Worm (Caenorhabditis elegans) whole organism, mixed stage, embryonic: ENCODE results near the gene mam-7.

ENCODE experiments used
- blmp-1 ChIP-seq: fragments of 150-350 bp; optimal IDR thresholded peaks from 2 replicates; lab custom pipeline; 2014; ENCODE audit warnings: missing biosample characterization, missing genetic modification characterization
- elt-1 ChIP-seq: sonication (generic microtip); optimal IDR thresholded peaks from 2 replicates; lab custom pipeline; 2017; ENCODE audit warnings: missing genetic modification characterization, mild to moderate bottlenecking, missing compliant biosample characterization, antibody characterized with exemption, moderate library complexity, borderline replicate concordance; ENCODE audit not compliant: insufficient read depth
- lin-13 ChIP-seq: fragments of 150-350 bp; optimal IDR thresholded peaks from 2 replicates; lab custom pipeline; 2014; ENCODE audit warnings: missing biosample characterization, missing genetic modification characterization
- nhr-12 ChIP-seq: fragments of 150-350 bp; optimal IDR thresholded peaks from 2 replicates; lab custom pipeline; 2014; ENCODE audit warnings: missing biosample characterization, missing genetic modification characterization
- nhr-237 ChIP-seq: fragments of 150-350 bp; optimal IDR thresholded peaks from 2 replicates; lab custom pipeline; 2014; ENCODE audit warnings: missing biosample characterization, missing genetic modification characterization
- pha-4 ChIP-seq: fragments of 150-350 bp; optimal IDR thresholded peaks from 2 replicates; lab custom pipeline; 2018; ENCODE audit warnings: missing biosample characterization, missing genetic modification reagents, missing genetic modification characterization
- unc-62 ChIP-seq: fragments of 150-350 bp; optimal IDR thresholded peaks from 2 replicates; lab custom pipeline; 2014; ENCODE audit warnings: missing biosample characterization, missing genetic modification reagents, missing genetic modification characterization
- ztf-11 ChIP-seq: fragments of 150-350 bp; optimal IDR thresholded peaks from 2 replicates; lab custom pipeline; 2014; ENCODE audit warnings: missing biosample characterization, missing genetic modification characterization

- TF ChIP-seq unc-62 (GFP tag; lab: Kevin White, UChicago): no peak
- no peak for TF ChIP-seq ztf-11
- TF ChIP-seq nhr-12: no peak
- TF ChIP-seq blmp-1 (tag; lab: Kevin White, UChicago): no peak
- no peak for TF ChIP-seq pha-4 (tag; lab: Kevin White, UChicago)
- TF ChIP-seq lin-13: no peak
- TF ChIP-seq elt-1: no peak
- TF ChIP-seq nhr-237 (tag; lab: Kevin White, UChicago): no peak
Observed at ce11 chrIII:9848603-9849002, 44.4 kb upstream of the mam-7 start.
